Worm (Caenorhabditis elegans) whole organism, L3 larva: Measurements from ENCODE around the gene plpp-1.2.

ENCODE experiments used
- ama-1 ChIP-seq: fragments of 150-350 bp; optimal IDR thresholded peaks from 2 replicates; lab custom pipeline; 2018
- ceh-16 ChIP-seq: sonication (generic microtip); optimal IDR thresholded peaks from 2 replicates; lab custom pipeline; 2017; ENCODE audit warnings: missing biosample characterization, missing genetic modification characterization
- ceh-82 ChIP-seq: fragments of 150-350 bp; optimal IDR thresholded peaks from 2 replicates; lab custom pipeline; 2014; ENCODE audit warnings: missing biosample characterization, missing genetic modification characterization
- mdl-1 ChIP-seq: fragments of 150-350 bp; optimal IDR thresholded peaks from 2 replicates; lab custom pipeline; 2014; ENCODE audit warnings: missing biosample characterization, missing genetic modification characterization
- nhr-28 ChIP-seq: fragments of 150-350 bp; optimal IDR thresholded peaks from 2 replicates; lab custom pipeline; 2014; ENCODE audit warnings: missing biosample characterization, missing genetic modification characterization

DNA sequence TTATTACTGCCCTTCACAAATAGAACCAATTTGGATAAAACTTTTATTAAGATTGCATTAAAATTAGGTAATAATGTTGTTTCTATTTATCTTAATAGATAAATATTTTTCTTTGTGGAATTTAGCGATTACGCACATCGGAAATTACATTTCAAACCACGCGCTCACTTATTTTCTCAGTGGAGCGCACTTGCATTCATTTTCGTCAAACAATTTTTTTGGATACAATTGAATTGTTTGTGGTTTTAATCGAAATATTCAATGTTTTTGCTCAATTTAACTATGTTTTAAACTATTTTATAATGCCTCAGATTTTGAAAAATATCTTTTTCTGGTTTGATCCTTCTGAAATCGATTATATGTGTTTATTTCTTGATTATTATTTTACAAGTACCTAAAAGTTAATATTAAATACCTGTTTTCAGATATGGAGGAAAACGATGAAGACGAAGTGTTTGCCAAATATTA lies 50.7 kb downstream of the plpp-1.2 start, which contains the start of gene utp-20:
- TF ChIP-seq ama-1 (no peak), ceh-16 (tag; lab: Kevin White, UChicago) (no peak), ceh-82 (tag; lab: Kevin White, UChicago) (no peak), nhr-28 (tag; lab: Kevin White, UChicago) (no peak), mdl-1 (tag; lab: Kevin White, UChicago) (no peak)
